In the genomic region with DNA sequence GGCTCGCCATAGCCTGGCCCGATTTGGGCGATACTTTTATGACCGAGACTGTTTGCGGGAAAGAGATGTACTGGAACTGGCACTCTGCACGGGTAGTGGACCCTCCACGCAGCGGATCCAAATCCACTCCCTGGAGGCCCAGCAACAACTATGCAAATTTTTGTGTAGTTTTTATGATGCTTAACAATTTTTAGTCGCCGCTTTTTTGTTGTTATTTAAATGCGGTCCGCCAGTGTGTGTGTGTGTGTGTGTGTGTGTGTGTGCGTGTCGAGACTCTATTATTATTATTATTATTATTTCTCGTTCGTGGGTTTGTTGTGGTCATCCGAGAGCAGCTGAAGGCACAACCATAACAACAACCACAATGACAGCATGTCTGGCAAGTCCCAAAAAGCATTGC, we compare ENCODE assay signal across 3 fruit fly cellular contexts.
TF ChIP-seq lines count a peak whose summit lies in the region.

No protein-coding gene starts in this region.

- no peak for TF ChIP-seq CTCF in whole organism, embryonic (GFP tag; optimal IDR thresholded peaks at IDR 0.05; lab: Kevin White, UChicago)

TF ChIP-seq in whole organism, embryonic, 481 proteins besides CTCF, POLR2A, EP300 and RAD21:
- peak; percentile 54; the same call in 1 of the 2 replicates for TF ChIP-seq vvl (GFP tag; IDR thresholded peaks at IDR 0.05; lab: Robert Waterston, UW)
- TF ChIP-seq abd-A (tag; optimal IDR thresholded peaks at IDR 0.05; lab: Kevin White, UChicago): peak; percentile 4
- peak; percentile 17 for TF ChIP-seq cg (GFP tag; optimal IDR thresholded peaks at IDR 0.05; lab: Kevin White, UChicago)
- TF ChIP-seq Ets65A (GFP tag; lab: Kevin White, UChicago): peak; percentile 22
- TF ChIP-seq chinmo (GFP tag; IDR thresholded peaks at IDR 0.05; lab: Robert Waterston, UW; ENCODE audit: partially characterized antibody): 0 out of 4 replicates have a peak, but pooled peaks have one; percentile 14
- no peak for TF ChIP-seq tup (GFP tag; optimal IDR thresholded peaks at IDR 0.05; lab: Kevin White, UChicago)

TF ChIP-seq in whole organism, prepupa, 60 proteins besides CTCF, POLR2A, EP300 and RAD21:
- TF ChIP-seq svp (GFP tag; lab: Kevin White, UChicago) (peak; percentile 4), CG8119 (GFP tag; IDR thresholded peaks at IDR 0.05; lab: Robert Waterston, UW) (no peak), Eip78C (GFP tag; lab: Kevin White, UChicago) (peak; percentile 23)

TF ChIP-seq in whole organism, wandering third instar larva, 38 proteins besides CTCF, POLR2A, EP300 and RAD21:
- TF ChIP-seq pan (optimal IDR thresholded peaks at IDR 0.05; lab: Kevin White, UChicago) (no peak), Dfd (GFP tag; optimal IDR thresholded peaks at IDR 0.05; lab: Kevin White, UChicago) (peak; percentile 84), brk (GFP tag; optimal IDR thresholded peaks at IDR 0.05; lab: Kevin White, UChicago) (no peak)
TF ChIP-seq in whole organism, wandering third instar larva: peak in this region for 1.
